Fruit fly (Drosophila melanogaster) whole organism, adult: ENCODE measurements around the gene His3.3B.
A peak's percentile ranks its signal among the peaks of the same experiment; 100 is the strongest.

ENCODE experiments used
- CG11617 ChIP-seq: fragments of 200-800 bp; sonication (Bioruptor generic); optimal IDR thresholded peaks from 2 replicates; lab custom pipeline; 2017; ENCODE audit warnings: mild to moderate bottlenecking, missing biosample characterization, missing genetic modification reagents, missing genetic modification characterization
- CG12768 ChIP-seq: fragments of 200-800 bp; sonication (Bioruptor generic); optimal IDR thresholded peaks from 2 replicates; lab custom pipeline; 2017; ENCODE audit warnings: missing biosample characterization, missing genetic modification characterization, mild to moderate bottlenecking, moderate library complexity, missing genetic modification reagents
- CG14711 ChIP-seq: fragments of 200-800 bp; sonication (Bioruptor generic); optimal IDR thresholded peaks from 2 replicates; lab custom pipeline; 2018; ENCODE audit warnings: missing biosample characterization, mild to moderate bottlenecking, missing genetic modification characterization, moderate library complexity
- CG1620 ChIP-seq: fragments of 200-800 bp; sonication (Bioruptor generic); optimal IDR thresholded peaks from 2 replicates; lab custom pipeline; 2016; ENCODE audit warnings: missing biosample characterization, missing genetic modification characterization
- CG33017 ChIP-seq: fragments of 200-800 bp; sonication (Bioruptor generic); optimal IDR thresholded peaks from 2 replicates; lab custom pipeline; 2018; ENCODE audit warnings: missing biosample characterization, mild to moderate bottlenecking, missing genetic modification characterization, moderate library complexity
- CG5204 ChIP-seq: fragments of 200-800 bp; sonication (Bioruptor generic); optimal IDR thresholded peaks from 2 replicates; lab custom pipeline; 2016; ENCODE audit warnings: missing biosample characterization, missing genetic modification characterization
- CG7045 ChIP-seq: fragments of 200-800 bp; sonication (Bioruptor generic); optimal IDR thresholded peaks from 2 replicates; lab custom pipeline; 2017; ENCODE audit warnings: missing biosample characterization, mild to moderate bottlenecking, missing genetic modification characterization
- CG7101 ChIP-seq: fragments of 200-800 bp; sonication (Bioruptor generic); optimal IDR thresholded peaks from 2 replicates; lab custom pipeline; 2018; ENCODE audit warnings: missing biosample characterization, mild to moderate bottlenecking, missing genetic modification characterization, moderate library complexity
- Clk ChIP-seq: fragments of 200-800 bp; sonication (Bioruptor generic); optimal IDR thresholded peaks from 2 replicates; lab custom pipeline; 2017; ENCODE audit warnings: missing biosample characterization, missing genetic modification characterization
- Crg-1 ChIP-seq: fragments of 200-800 bp; sonication (Bioruptor generic); optimal IDR thresholded peaks from 2 replicates; lab custom pipeline; 2016; ENCODE audit warnings: missing biosample characterization, missing genetic modification characterization
- Hr96 ChIP-seq: fragments of 200-800 bp; sonication (Bioruptor generic); optimal IDR thresholded peaks from 2 replicates; lab custom pipeline; 2016; ENCODE audit warnings: missing biosample characterization, missing genetic modification characterization
- Mnt ChIP-seq: fragments of 200-800 bp; sonication (Bioruptor generic); optimal IDR thresholded peaks from 2 replicates; lab custom pipeline; 2016; ENCODE audit warnings: missing biosample characterization, mild to moderate bottlenecking, missing genetic modification characterization
- bab1 ChIP-seq: fragments of 200-800 bp; sonication (Bioruptor generic); optimal IDR thresholded peaks from 3 replicates; lab custom pipeline; 2019; ENCODE audit warnings: missing biosample characterization, mild to moderate bottlenecking, missing genetic modification characterization, moderate library complexity
- cic ChIP-seq: fragments of 200-800 bp; sonication (Bioruptor generic); optimal IDR thresholded peaks from 2 replicates; lab custom pipeline; 2017; ENCODE audit warnings: missing biosample characterization, mild to moderate bottlenecking, missing genetic modification characterization, moderate library complexity
- cnc ChIP-seq, 2 experiments: fragments of >200 bp; optimal IDR thresholded peaks; 2 replicates each; lab custom pipeline; 2017
- kay ChIP-seq: fragments of 200-800 bp; sonication (Bioruptor generic); peaks from one replicate; lab custom pipeline; 2016; ENCODE audit warnings: missing biosample characterization, missing genetic modification characterization, borderline replicate concordance
- ovo ChIP-seq: fragments of 200-800 bp; sonication (Bioruptor generic); optimal IDR thresholded peaks from 2 replicates; lab custom pipeline; 2016; ENCODE audit warnings: missing biosample characterization, missing genetic modification characterization
- pad ChIP-seq: fragments of 200-800 bp; sonication (Bioruptor generic); optimal IDR thresholded peaks from 3 replicates; lab custom pipeline; 2017; ENCODE audit warnings: missing biosample characterization, missing genetic modification characterization, mild to moderate bottlenecking, moderate library complexity, missing genetic modification reagents
- tj ChIP-seq: fragments of 200-800 bp; sonication (Bioruptor generic); optimal IDR thresholded peaks from 3 replicates; lab custom pipeline; 2017; ENCODE audit warnings: missing biosample characterization, mild to moderate bottlenecking, missing genetic modification characterization, moderate library complexity
- toe ChIP-seq: fragments of 200-800 bp; sonication (Bioruptor generic); optimal IDR thresholded peaks from 2 replicates; lab custom pipeline; 2016; ENCODE audit warnings: missing biosample characterization, missing genetic modification characterization

His3.3B gene

dm6 chrX:9158366-9158765 is 1.9 kb upstream of the His3.3B start, which contains the start of the genes Ost48 and Dlip1:
Ost48 (minus strand) TSS chrX:9158515.
Dlip1 (plus strand) TSS chrX:9158622.
- TF ChIP-seq kay = no peak
- TF ChIP-seq toe (GFP tag; lab: Kevin White, UChicago) = no peak
- TF ChIP-seq CG14711 = no peak
- peak; percentile 38 for TF ChIP-seq bab1 (GFP tag; lab: Kevin White, UChicago)
- no peak for TF ChIP-seq pad (GFP tag; lab: Kevin White, UChicago)
- TF ChIP-seq Hr96 (GFP tag; lab: Kevin White, UChicago) = no peak
- no peak for TF ChIP-seq Clk (GFP tag; lab: Kevin White, UChicago)

dm6 chrX:9155715-9156387 is 618 bp downstream of the His3.3B start:
- TF ChIP-seq CG5204 (GFP tag; lab: Kevin White, UChicago) = no peak
- no peak for TF ChIP-seq CG7045
- peak; percentile 37 for TF ChIP-seq bab1 (GFP tag; lab: Kevin White, UChicago)
- TF ChIP-seq toe (GFP tag; lab: Kevin White, UChicago) = no peak
- TF ChIP-seq CG11617 = no peak
- TF ChIP-seq Crg-1 (GFP tag; lab: Kevin White, UChicago) = no peak
- peak; percentile 58 for TF ChIP-seq cic
- TF ChIP-seq tj (GFP tag; lab: Kevin White, UChicago) = peak; percentile 89
- TF ChIP-seq Mnt = peak; percentile 94
- TF ChIP-seq CG12768 (GFP tag; lab: Kevin White, UChicago) = no peak
- TF ChIP-seq CG14711 = no peak
- no peak for TF ChIP-seq Clk (GFP tag; lab: Kevin White, UChicago)
- peak; percentile 93 for TF ChIP-seq pad (GFP tag; lab: Kevin White, UChicago)
- no peak for TF ChIP-seq cnc (optimal IDR thresholded peaks at IDR 0.05; lab: Kevin White, UChicago)
- peak; percentile 76 for TF ChIP-seq ovo (GFP tag; lab: Kevin White, UChicago)
- TF ChIP-seq Hr96 (GFP tag; lab: Kevin White, UChicago) = no peak
- peak; percentile 91 for TF ChIP-seq kay
- TF ChIP-seq CG1620 (GFP tag; lab: Kevin White, UChicago) = no peak
- no peak for TF ChIP-seq CG33017 (tag; lab: Kevin White, UChicago)
- TF ChIP-seq CG7101 (tag; lab: Kevin White, UChicago) = peak; percentile 7

dm6 chrX:9155134-9155533 is 1.3 kb downstream of the His3.3B start:
- TF ChIP-seq CG7045 (peak; percentile 65), CG5204 (GFP tag; lab: Kevin White, UChicago) (no peak), CG11617 (no peak), pad (GFP tag; lab: Kevin White, UChicago) (no peak), cic (no peak), Mnt (no peak), toe (GFP tag; lab: Kevin White, UChicago) (peak; percentile 39), CG12768 (GFP tag; lab: Kevin White, UChicago) (peak; percentile 55), CG33017 (tag; lab: Kevin White, UChicago) (peak; percentile 45), CG14711 (peak; percentile 72), Clk (GFP tag; lab: Kevin White, UChicago) (peak; percentile 39), cnc (optimal IDR thresholded peaks at IDR 0.05; lab: Kevin White, UChicago) (no peak), kay (peak; percentile 51), bab1 (GFP tag; lab: Kevin White, UChicago) (no peak), CG7101 (tag; lab: Kevin White, UChicago) (peak; percentile 55), CG1620 (GFP tag; lab: Kevin White, UChicago) (peak; percentile 33), ovo (GFP tag; lab: Kevin White, UChicago) (no peak), tj (GFP tag; lab: Kevin White, UChicago) (no peak), Hr96 (GFP tag; lab: Kevin White, UChicago) (no peak), Crg-1 (GFP tag; lab: Kevin White, UChicago) (no peak)

dm6 chrX:9152127-9152598 is 4.3 kb downstream of the His3.3B start:
- TF ChIP-seq CG7045 (no peak), CG14711 (peak; percentile 50), ovo (GFP tag; lab: Kevin White, UChicago) (peak; percentile 85), pad (GFP tag; lab: Kevin White, UChicago) (peak; percentile 65), CG33017 (tag; lab: Kevin White, UChicago) (no peak), Clk (GFP tag; lab: Kevin White, UChicago) (no peak), CG1620 (GFP tag; lab: Kevin White, UChicago) (peak; percentile 48), cnc (optimal IDR thresholded peaks at IDR 0.05; lab: Kevin White, UChicago) (no peak), CG5204 (GFP tag; lab: Kevin White, UChicago) (no peak), kay (peak; percentile 66), CG12768 (GFP tag; lab: Kevin White, UChicago) (no peak), toe (GFP tag; lab: Kevin White, UChicago) (no peak), Crg-1 (GFP tag; lab: Kevin White, UChicago) (peak; percentile 52), bab1 (GFP tag; lab: Kevin White, UChicago) (peak; percentile 58), Mnt (peak; percentile 53), cic (peak; percentile 62), tj (GFP tag; lab: Kevin White, UChicago) (peak; percentile 95), Hr96 (GFP tag; lab: Kevin White, UChicago) (no peak), CG11617 (peak; percentile 61), CG7101 (tag; lab: Kevin White, UChicago) (peak; percentile 38)

- no peak for TF ChIP-seq CG33017 (tag; lab: Kevin White, UChicago)
- TF ChIP-seq CG12768 (GFP tag; lab: Kevin White, UChicago) = no peak
- TF ChIP-seq CG14711 = peak; percentile 45
- TF ChIP-seq bab1 (GFP tag; lab: Kevin White, UChicago) = peak; percentile 58
- no peak for TF ChIP-seq kay
- TF ChIP-seq Crg-1 (GFP tag; lab: Kevin White, UChicago) = no peak
Measured at dm6 chrX:9148989-9149522, 7.4 kb downstream of the His3.3B start, which contains the start of the genes fh and Bap111. fh (minus strand) TSS chrX:9149071. Bap111 (plus strand) TSS chrX:9149309.
